Worm (Caenorhabditis elegans) whole organism, late embryonic: ENCODE results near the gene rps-13.
A peak's percentile ranks its signal among the peaks of the same experiment; 100 is the strongest.

ENCODE experiments used
- C38D4.7 ChIP-seq: fragments of 200-800 bp; sonication (Bioruptor generic); optimal IDR thresholded peaks from 2 replicates; lab custom pipeline; 2018; ENCODE audit warnings: mild to moderate bottlenecking, missing genetic modification characterization, moderate library complexity, missing compliant biosample characterization
- K09A11.1 ChIP-seq: sonication (generic microtip); optimal IDR thresholded peaks from 2 replicates; lab custom pipeline; 2017; ENCODE audit warnings: antibody characterized with exemption, mild to moderate bottlenecking, missing genetic modification characterization, missing compliant biosample characterization; ENCODE audit not compliant: insufficient read depth
- Y22D7AL.16 ChIP-seq: sonication (generic microtip); optimal IDR thresholded peaks from 2 replicates; lab custom pipeline; 2016; ENCODE audit warnings: missing genetic modification characterization, missing compliant biosample characterization
- ceh-14 ChIP-seq: sonication (generic microtip); optimal IDR thresholded peaks from 2 replicates; lab custom pipeline; 2016; ENCODE audit warnings: missing genotype, missing genetic modification characterization, missing compliant biosample characterization
- ceh-18 ChIP-seq: sonication (generic microtip); optimal IDR thresholded peaks from 2 replicates; lab custom pipeline; 2016; ENCODE audit warnings: missing genetic modification characterization, missing compliant biosample characterization
- ceh-2 ChIP-seq: sonication (generic microtip); optimal IDR thresholded peaks from 2 replicates; lab custom pipeline; 2016; ENCODE audit warnings: missing genotype, missing genetic modification characterization, missing compliant biosample characterization
- ceh-22 ChIP-seq: sonication (generic microtip); optimal IDR thresholded peaks from 2 replicates; lab custom pipeline; 2017; ENCODE audit warnings: missing biosample characterization, missing genetic modification characterization
- ceh-30 ChIP-seq: fragments of 150-350 bp; optimal IDR thresholded peaks from 2 replicates; lab custom pipeline; 2014; ENCODE audit warnings: missing biosample characterization, missing genetic modification characterization
- ceh-34 ChIP-seq: sonication (generic microtip); optimal IDR thresholded peaks from 2 replicates; lab custom pipeline; 2016; ENCODE audit warnings: mild to moderate bottlenecking, missing genetic modification characterization, missing compliant biosample characterization
- ceh-45 ChIP-seq: fragments of 200-800 bp; sonication (Bioruptor generic); IDR thresholded peaks from 2 replicates; pipeline ENCODE4 v1.3.6; 2022; ENCODE audit warnings: missing genetic modification reagents, missing genetic modification characterization, missing compliant biosample characterization
- ceh-48 ChIP-seq: sonication (generic microtip); optimal IDR thresholded peaks from 2 replicates; lab custom pipeline; 2016; ENCODE audit warnings: missing genetic modification characterization, inconsistent platforms, missing compliant biosample characterization
- che-1 ChIP-seq: sonication (generic microtip); optimal IDR thresholded peaks from 2 replicates; lab custom pipeline; 2016; ENCODE audit warnings: mild to moderate bottlenecking, missing genetic modification characterization, missing compliant biosample characterization
- dmd-4 ChIP-seq: sonication (generic microtip); optimal IDR thresholded peaks from 2 replicates; lab custom pipeline; 2016; ENCODE audit warnings: borderline replicate concordance, missing genetic modification characterization, missing compliant biosample characterization
- elt-2 ChIP-seq: sonication (generic microtip); optimal IDR thresholded peaks from 2 replicates; lab custom pipeline; 2016; ENCODE audit warnings: missing genetic modification reagents, missing genetic modification characterization, missing compliant biosample characterization
- elt-4 ChIP-seq: sonication (generic microtip); optimal IDR thresholded peaks from 2 replicates; lab custom pipeline; 2016; ENCODE audit warnings: missing genetic modification characterization, missing compliant biosample characterization
- fkh-10 ChIP-seq: fragments of 150-350 bp; optimal IDR thresholded peaks from 2 replicates; lab custom pipeline; 2014; ENCODE audit warnings: missing biosample characterization, missing genetic modification reagents, missing genetic modification characterization
- fkh-6 ChIP-seq: sonication (generic microtip); optimal IDR thresholded peaks from 2 replicates; lab custom pipeline; 2016; ENCODE audit warnings: missing genetic modification characterization, missing compliant biosample characterization
- lim-6 ChIP-seq: sonication (generic microtip); optimal IDR thresholded peaks from 2 replicates; lab custom pipeline; 2016; ENCODE audit warnings: missing genetic modification characterization, missing compliant biosample characterization
- lin-11 ChIP-seq: fragments of 200-800 bp; sonication (Bioruptor generic); optimal IDR thresholded peaks from 2 replicates; lab custom pipeline; 2018; ENCODE audit warnings: mild to moderate bottlenecking, missing genetic modification characterization, missing compliant biosample characterization
- nfya-1 ChIP-seq: sonication (generic microtip); optimal IDR thresholded peaks from 2 replicates; lab custom pipeline; 2017; ENCODE audit warnings: missing genetic modification characterization, mild to moderate bottlenecking, missing compliant biosample characterization, antibody characterized with exemption, moderate library complexity
- nhr-11 ChIP-seq: fragments of 150-350 bp; optimal IDR thresholded peaks from 2 replicates; lab custom pipeline; 2014; ENCODE audit warnings: missing biosample characterization, missing genetic modification characterization
- nhr-232 ChIP-seq: sonication (generic microtip); optimal IDR thresholded peaks from 2 replicates; lab custom pipeline; 2016; ENCODE audit warnings: missing genetic modification characterization, missing compliant biosample characterization
- npax-4 ChIP-seq: sonication (generic microtip); optimal IDR thresholded peaks from 2 replicates; lab custom pipeline; 2016; ENCODE audit warnings: missing genetic modification characterization, missing compliant biosample characterization
- pag-3 ChIP-seq: sonication (generic microtip); optimal IDR thresholded peaks from 2 replicates; lab custom pipeline; 2016; ENCODE audit warnings: missing compliant biosample characterization, missing genetic modification characterization, borderline replicate concordance
- pat-9 ChIP-seq: fragments of 200-800 bp; sonication (Bioruptor generic); optimal IDR thresholded peaks from 2 replicates; lab custom pipeline; 2018; ENCODE audit warnings: mild to moderate bottlenecking, missing genetic modification characterization, moderate library complexity, missing compliant biosample characterization
- pha-4 ChIP-seq: fragments of 150-350 bp; optimal IDR thresholded peaks from 2 replicates; lab custom pipeline; 2018; ENCODE audit warnings: missing biosample characterization, missing genetic modification reagents, missing genetic modification characterization
- pros-1 ChIP-seq: fragments of 150-350 bp; optimal IDR thresholded peaks from 2 replicates; lab custom pipeline; 2014; ENCODE audit warnings: missing biosample characterization, missing genetic modification reagents, missing genetic modification characterization
- sdc-2 ChIP-seq: sonication (generic microtip); optimal IDR thresholded peaks from 2 replicates; lab custom pipeline; 2016; ENCODE audit warnings: missing genotype, missing genetic modification characterization, missing compliant biosample characterization
- sox-2 ChIP-seq: fragments of 200-800 bp; sonication (Bioruptor generic); IDR thresholded peaks from 2 replicates; pipeline ENCODE4 v1.3.6; 2022; ENCODE audit warnings: missing genetic modification reagents, missing genetic modification characterization, missing compliant biosample characterization
- sox-4 ChIP-seq: sonication (generic microtip); optimal IDR thresholded peaks from 2 replicates; lab custom pipeline; 2017; ENCODE audit warnings: mild to moderate bottlenecking, missing genetic modification characterization, inconsistent platforms, missing compliant biosample characterization
- tbx-2 ChIP-seq: sonication (generic microtip); optimal IDR thresholded peaks from 2 replicates; lab custom pipeline; 2016; ENCODE audit warnings: missing genetic modification characterization, missing compliant biosample characterization
- tbx-7 ChIP-seq: sonication (generic microtip); optimal IDR thresholded peaks from 2 replicates; lab custom pipeline; 2016; ENCODE audit warnings: missing genotype, missing genetic modification characterization, missing compliant biosample characterization
- unc-3 ChIP-seq, 2 experiments: fragments of 200-800 bp in 1 of 2; sonication (Bioruptor generic) in 1 of 2; sonication (generic microtip) in 1 of 2; conservative IDR thresholded peaks in 1 of 2; optimal IDR thresholded peaks in 1 of 2; 2 replicates each; pipeline versions ENCODE4 v1.3.6 to Lab custom; 2016 to 2022; ENCODE audit warnings: missing compliant biosample characterization in 2 of 2, missing genetic modification characterization in 2 of 2, missing genetic modification reagents in 1 of 2
- unc-55 ChIP-seq: sonication (generic microtip); optimal IDR thresholded peaks from 2 replicates; lab custom pipeline; 2017; ENCODE audit warnings: missing biosample characterization, missing genetic modification reagents, missing genetic modification characterization
- unc-86 ChIP-seq: sonication (generic microtip); optimal IDR thresholded peaks from 2 replicates; lab custom pipeline; 2016; ENCODE audit warnings: missing genetic modification characterization, missing compliant biosample characterization
- ztf-16 ChIP-seq: sonication (generic microtip); optimal IDR thresholded peaks from 2 replicates; lab custom pipeline; 2017; ENCODE audit warnings: missing genetic modification characterization, missing compliant biosample characterization

The rps-13 gene

DNA sequence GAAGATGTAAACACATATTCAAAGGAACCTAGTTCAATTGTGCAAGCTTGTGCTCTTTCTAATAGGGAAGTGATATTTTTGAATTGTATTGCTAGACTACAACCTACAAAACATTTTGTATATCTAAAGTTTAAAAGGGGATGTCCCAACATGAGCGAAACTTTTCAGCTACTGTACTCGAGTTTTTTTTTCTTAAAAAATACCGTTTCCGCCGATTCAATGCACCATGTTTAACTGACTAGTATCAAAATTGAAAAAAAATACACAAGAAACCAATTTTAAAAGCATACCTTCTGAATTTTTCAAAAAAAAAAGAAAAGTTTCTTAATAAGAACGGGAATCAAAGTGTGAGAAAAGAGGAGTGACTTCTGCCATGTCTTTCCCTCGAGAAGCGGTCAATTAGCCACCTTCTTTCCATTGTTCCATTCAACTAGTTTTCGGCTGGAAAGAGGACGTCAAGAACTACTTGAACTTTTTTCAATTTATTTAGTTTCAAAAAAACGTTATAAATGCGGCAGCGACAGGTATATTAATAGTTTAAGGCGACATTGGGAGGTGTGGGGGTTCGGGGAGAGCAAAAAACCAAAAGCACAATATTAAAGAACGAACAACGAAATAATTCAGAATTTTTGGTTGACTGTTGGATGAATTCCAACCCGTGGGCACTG is 40.6 kb upstream of the rps-13 start, which contains the start of gene nas-4:
nas-4 (minus strand) TSS at position 351 of the 668 bp plus-strand sequence.
- TF ChIP-seq ceh-14 (no peak), K09A11.1 (tag; lab: Kevin White, UChicago) (no peak), tbx-7 (no peak), elt-4 (tag; lab: Kevin White, UChicago) (no peak), ceh-45 (no peak), fkh-10 (GFP tag; lab: Kevin White, UChicago) (no peak), nhr-11 (tag; lab: Kevin White, UChicago) (no peak), sox-4 (tag; lab: Kevin White, UChicago) (no peak), pros-1 (tag; lab: Kevin White, UChicago) (no peak), ztf-16 (tag; lab: Kevin White, UChicago) (no peak), dmd-4 (no peak), sdc-2 (tag; lab: Kevin White, UChicago) (no peak), npax-4 (tag; lab: Kevin White, UChicago) (no peak), pha-4 (no peak), Y22D7AL.16 (no peak), ceh-22 (tag; lab: Kevin White, UChicago) (no peak), ceh-2 (tag; lab: Kevin White, UChicago) (no peak), pag-3 (tag; lab: Kevin White, UChicago) (no peak), ceh-48 (no peak)
- TF ChIP-seq, all 69 proteins: peak for 0

DNA sequence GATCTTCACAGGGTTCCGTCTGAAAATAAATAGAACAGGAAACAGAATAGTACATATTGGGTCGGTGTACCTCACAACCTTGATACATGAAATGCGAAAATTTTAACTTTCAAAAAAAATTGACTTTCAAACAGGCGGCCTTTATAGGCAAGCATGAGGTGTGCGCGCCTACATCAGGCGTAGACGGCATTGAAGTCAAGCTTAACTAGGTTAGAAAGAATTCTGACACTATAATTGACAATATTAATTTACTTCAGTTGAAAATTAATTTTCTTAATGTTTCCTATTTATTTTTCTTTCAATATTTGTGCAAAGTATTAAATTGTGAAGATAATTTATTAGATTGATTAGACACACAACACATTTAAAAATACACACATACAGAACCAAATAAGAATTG is 37.1 kb upstream of the rps-13 start, which contains the start of gene C05D11.5:
C05D11.5 (minus strand) TSS at position 101 of the 400 bp plus-strand sequence.
- no peak for TF ChIP-seq unc-3 (GFP tag; conservative IDR thresholded peaks at IDR 0.05; lab: Robert Waterston, UW)
- no peak for TF ChIP-seq unc-3 (tag; optimal IDR thresholded peaks at IDR 0.05; lab: Kevin White, UChicago)

DNA sequence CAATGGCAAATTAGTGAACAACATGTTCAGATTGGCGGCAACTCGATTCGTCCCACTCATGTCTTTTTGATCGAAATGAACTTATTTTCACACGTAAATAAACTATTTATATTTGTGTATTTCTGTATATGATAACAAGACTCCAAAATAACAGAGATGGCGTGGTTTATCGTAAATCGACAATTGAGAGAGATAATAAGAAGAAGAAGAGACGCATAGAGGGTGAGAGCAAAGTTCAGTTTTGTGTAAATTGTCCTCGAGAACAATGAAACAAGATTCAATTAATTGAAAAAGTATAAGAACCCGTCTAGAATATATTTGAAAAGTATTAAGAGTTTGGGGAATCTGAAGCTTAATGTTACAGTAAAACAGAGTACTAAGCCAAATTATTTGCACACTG is 36.6 kb upstream of the rps-13 start:
- TF ChIP-seq elt-2 (tag; lab: Kevin White, UChicago) (no peak), che-1 (tag; lab: Kevin White, UChicago) (no peak), fkh-6 (no peak)
- TF ChIP-seq, all 69 proteins: peak for 0

DNA sequence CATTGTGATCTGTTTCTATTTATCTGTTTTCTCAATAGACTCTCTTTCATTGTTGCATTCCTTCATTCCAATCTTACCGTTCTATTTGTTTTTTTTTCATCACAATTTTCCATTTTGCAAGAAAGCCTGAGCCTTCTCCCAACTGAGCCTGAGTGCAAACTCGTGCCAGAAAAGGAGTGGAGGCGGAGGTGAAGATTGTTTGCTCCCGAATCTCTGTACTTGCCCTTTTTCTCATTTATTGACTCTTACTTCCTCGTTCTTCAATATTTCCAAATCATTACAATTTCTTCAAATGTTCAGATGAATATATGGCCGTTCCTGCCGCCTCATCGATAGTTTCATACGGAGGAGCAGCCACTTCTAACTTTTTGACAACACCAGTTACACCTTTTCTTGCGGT is 32.0 kb upstream of the rps-13 start, which contains the start of gene let-756:
let-756 (plus strand) TSS at position 301 of the 400 bp plus-strand sequence.
- TF ChIP-seq pat-9 (no peak), ceh-30 (tag; lab: Kevin White, UChicago) (no peak), tbx-2 (tag; lab: Kevin White, UChicago) (no peak), nhr-11 (tag; lab: Kevin White, UChicago) (no peak), sox-4 (tag; lab: Kevin White, UChicago) (no peak), lin-11 (no peak)

DNA sequence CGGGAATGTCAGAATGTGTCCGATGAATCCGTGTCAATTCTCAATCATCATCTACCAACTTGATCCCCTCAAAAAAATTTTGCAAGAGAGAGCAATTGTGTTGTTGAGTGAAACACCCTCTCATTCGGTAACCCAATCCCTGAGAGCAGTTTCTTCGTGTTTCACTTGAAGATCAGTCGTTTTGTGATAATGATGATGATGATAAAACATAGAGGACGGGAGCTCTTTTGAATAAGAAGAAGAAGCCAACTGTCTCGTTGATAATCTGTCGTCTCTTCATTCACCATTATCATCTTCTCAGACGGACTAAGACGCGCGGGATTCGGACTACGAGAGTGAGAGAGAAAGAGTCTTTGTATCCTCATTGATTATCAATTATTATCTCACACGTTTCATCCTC is 30.3 kb upstream of the rps-13 start:
- no peak for TF ChIP-seq lin-11
- TF ChIP-seq nhr-232 (tag; lab: Kevin White, UChicago) = no peak
- no peak for TF ChIP-seq pros-1 (tag; lab: Kevin White, UChicago)
- peak; percentile 92 for TF ChIP-seq unc-55 (GFP tag; lab: Kevin White, UChicago)
- TF ChIP-seq C38D4.7 = no peak
- TF ChIP-seq elt-4 (tag; lab: Kevin White, UChicago) = no peak
- no peak for TF ChIP-seq nhr-11 (tag; lab: Kevin White, UChicago)
- TF ChIP-seq ceh-22 (tag; lab: Kevin White, UChicago) = no peak
- TF ChIP-seq ceh-18 = peak; percentile 73
- TF ChIP-seq pag-3 (tag; lab: Kevin White, UChicago) = no peak
- no peak for TF ChIP-seq sox-2 (GFP tag; lab: Robert Waterston, UW)
- TF ChIP-seq unc-86 (tag; lab: Kevin White, UChicago) = no peak
- no peak for TF ChIP-seq lim-6 (tag; lab: Kevin White, UChicago)
- TF ChIP-seq nfya-1 (tag; lab: Kevin White, UChicago) = peak; percentile 18
- peak; percentile 60 for TF ChIP-seq ceh-34 (tag; lab: Kevin White, UChicago)
